Worm (Caenorhabditis elegans): ENCODE results near the gene srlf-37.

DNA sequence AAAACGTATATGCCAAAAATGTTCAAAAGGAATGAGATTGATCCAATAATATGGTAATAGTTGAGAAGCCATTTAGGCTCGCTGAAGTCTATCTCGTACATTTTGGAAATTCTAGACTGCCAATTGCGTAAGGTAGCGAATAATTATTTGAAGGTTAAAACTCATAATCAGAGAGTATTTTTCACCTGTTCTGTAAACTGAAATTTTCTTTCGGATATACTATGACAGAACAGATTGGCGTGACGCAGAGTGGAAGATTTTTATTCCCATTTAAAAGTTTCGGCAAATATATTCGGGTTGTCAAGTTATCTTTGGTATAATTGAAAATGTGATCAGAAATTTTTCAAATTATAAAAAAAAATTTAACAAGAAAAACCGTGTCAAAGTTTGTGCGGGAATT lies 35.9 kb downstream of the srlf-37 start, which contains the start of gene sri-72:
- TF ChIP-seq dve-1 (tag; optimal IDR thresholded peaks at IDR 0.05; ENCODE audit: insufficient read depth) = no peak
- no peak for TF ChIP-seq ceh-62 (tag; optimal IDR thresholded peaks at IDR 0.05)
- no peak for TF ChIP-seq ama-1 (optimal IDR thresholded peaks at IDR 0.05)
- no peak for TF ChIP-seq nhr-11 (tag; optimal IDR thresholded peaks at IDR 0.05)
